Worm (Caenorhabditis elegans): Measurements from ENCODE around the gene ttc-37.

DNA sequence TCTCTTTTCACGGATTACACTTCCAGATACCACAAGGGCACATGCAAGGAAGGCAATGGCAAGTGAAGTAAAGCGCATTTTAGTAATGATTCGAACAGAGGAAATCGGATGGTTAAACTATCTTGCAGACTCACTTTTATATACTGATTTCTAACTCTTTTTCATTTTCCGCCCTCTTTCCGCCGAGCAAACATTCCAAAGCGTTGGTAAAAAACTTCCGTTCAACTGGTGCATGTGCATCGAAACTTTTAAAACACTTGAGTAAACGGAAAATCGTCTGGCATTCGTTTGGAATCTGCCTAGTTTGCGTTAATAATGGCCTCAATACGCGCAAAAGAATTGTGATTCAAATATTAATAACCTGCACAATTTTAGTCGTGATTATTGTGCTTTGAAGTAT is 39.6 kb upstream of the ttc-37 start, which contains the start of gene abu-7:
- TF ChIP-seq nhr-77 (tag; optimal IDR thresholded peaks at IDR 0.05) (no peak), nhr-76 (tag; optimal IDR thresholded peaks at IDR 0.05) (no peak), pqm-1 (tag; optimal IDR thresholded peaks at IDR 0.05) (no peak), unc-39 (tag; optimal IDR thresholded peaks at IDR 0.05) (no peak), lin-38 (GFP tag; IDR thresholded peaks at IDR 0.05) (no peak)

All from whole organism, L4 larva.